Fruit fly (Drosophila melanogaster) whole organism, embryonic: ENCODE data around the gene CG32650.

ENCODE experiments used
- CG10462 ChIP-seq: fragments of 200-800 bp; sonication (Bioruptor generic); optimal IDR thresholded peaks from 2 replicates; lab custom pipeline; 2016; ENCODE audit warnings: missing biosample characterization, missing genetic modification characterization
- CG10959 ChIP-seq: fragments of 200-800 bp; sonication (Bioruptor generic); IDR thresholded peaks from 2 replicates; pipeline ENCODE4 v1.3.6; 2022; ENCODE audit warnings: missing biosample characterization, missing genetic modification characterization
- CG12769 ChIP-seq: fragments of 200-800 bp; sonication (Bioruptor generic); optimal IDR thresholded peaks from 2 replicates; lab custom pipeline; 2019; ENCODE audit warnings: missing biosample characterization, mild to moderate bottlenecking, missing genetic modification characterization, moderate library complexity
- CG14860 ChIP-seq: fragments of 200-800 bp; sonication (Bioruptor generic); IDR thresholded peaks from 3 replicates; pipeline ENCODE4 v1.3.6; 2022; ENCODE audit warnings: missing biosample characterization, missing genetic modification characterization; ENCODE audit not compliant: partially characterized antibody
- CG1647 ChIP-seq: fragments of 200-800 bp; sonication (Bioruptor generic); optimal IDR thresholded peaks from 3 replicates; lab custom pipeline; 2016; ENCODE audit warnings: missing biosample characterization, missing genetic modification characterization
- CG17361 ChIP-seq: fragments of 200-800 bp; sonication (Bioruptor generic); IDR thresholded peaks from 3 replicates; pipeline ENCODE4 v1.3.6; 2022; ENCODE audit warnings: missing biosample characterization, missing genetic modification characterization
- CG17385 ChIP-seq: fragments of 200-800 bp; sonication (Bioruptor generic); optimal IDR thresholded peaks from 3 replicates; lab custom pipeline; 2018; ENCODE audit warnings: missing biosample characterization, mild to moderate bottlenecking, missing genetic modification characterization
- CG17912 ChIP-seq: fragments of 200-800 bp; sonication (Bioruptor generic); optimal IDR thresholded peaks from 2 replicates; lab custom pipeline; 2018; ENCODE audit warnings: missing biosample characterization, mild to moderate bottlenecking, missing genetic modification characterization
- CG1792 ChIP-seq: fragments of 200-800 bp; sonication (Bioruptor generic); optimal IDR thresholded peaks from 2 replicates; lab custom pipeline; 2016; ENCODE audit warnings: missing biosample characterization, missing genetic modification characterization
- CG30431 ChIP-seq: fragments of 200-800 bp; sonication (Bioruptor generic); optimal IDR thresholded peaks from 2 replicates; lab custom pipeline; 2017; ENCODE audit warnings: missing biosample characterization, missing genetic modification characterization
- CG34224 ChIP-seq: fragments of 200-800 bp; sonication (Bioruptor generic); IDR thresholded peaks from 3 replicates; pipeline ENCODE4 v1.3.6; 2022; ENCODE audit warnings: missing biosample characterization, missing genetic modification characterization; ENCODE audit not compliant: partially characterized antibody
- CG34422 ChIP-seq: fragments of 200-800 bp; sonication (Bioruptor generic); IDR thresholded peaks from 3 replicates; pipeline ENCODE4 v1.3.6; 2022; ENCODE audit warnings: missing biosample characterization, missing genetic modification characterization
- CG3838 ChIP-seq: fragments of 200-800 bp; sonication (Bioruptor generic); optimal IDR thresholded peaks from 3 replicates; lab custom pipeline; 2016; ENCODE audit warnings: missing biosample characterization, missing genetic modification characterization
- CG43689 ChIP-seq: fragments of 200-800 bp; sonication (Bioruptor generic); IDR thresholded peaks from 2 replicates; pipeline ENCODE4 v1.3.6; 2022; ENCODE audit warnings: missing biosample characterization, missing genetic modification characterization
- CG4730 ChIP-seq: fragments of 200-800 bp; sonication (Bioruptor generic); IDR thresholded peaks from 2 replicates; pipeline ENCODE4 v1.3.6; 2022; ENCODE audit warnings: missing biosample characterization, missing genetic modification characterization
- CG7271 ChIP-seq: fragments of 200-800 bp; sonication (Bioruptor generic); optimal IDR thresholded peaks from 2 replicates; lab custom pipeline; 2018; ENCODE audit warnings: missing biosample characterization, mild to moderate bottlenecking, missing genetic modification characterization, moderate library complexity
- CG7357 ChIP-seq: fragments of 200-800 bp; sonication (Bioruptor generic); IDR thresholded peaks from 3 replicates; pipeline ENCODE4 v1.3.6; 2022; ENCODE audit warnings: missing biosample characterization, missing genetic modification characterization
- CG8924 ChIP-seq: fragments of 200-800 bp; optimal IDR thresholded peaks from 3 replicates; lab custom pipeline; 2019; ENCODE audit warnings: missing biosample characterization, mild to moderate bottlenecking, missing genetic modification characterization, moderate library complexity
- CG9437 ChIP-seq: fragments of 200-800 bp; sonication (Bioruptor generic); optimal IDR thresholded peaks from 2 replicates; lab custom pipeline; 2018; ENCODE audit warnings: missing biosample characterization, mild to moderate bottlenecking, missing genetic modification characterization
- CrebB ChIP-seq: fragments of 200-800 bp; sonication (Bioruptor generic); optimal IDR thresholded peaks from 3 replicates; lab custom pipeline; 2018; ENCODE audit warnings: missing biosample characterization, mild to moderate bottlenecking, missing genetic modification characterization
- Dbx ChIP-seq: fragments of 200-800 bp; sonication (Bioruptor generic); IDR thresholded peaks from 3 replicates; pipeline ENCODE4 v1.3.6; 2022; ENCODE audit warnings: missing biosample characterization, missing genetic modification characterization
- Dll ChIP-seq: fragments of 200-800 bp; sonication (Bioruptor generic); IDR thresholded peaks from 4 replicates; pipeline ENCODE4 v1.3.6; 2022; ENCODE audit warnings: missing biosample characterization, missing genetic modification characterization; ENCODE audit not compliant: partially characterized antibody
- Dref ChIP-seq: fragments of 200-800 bp; sonication (Bioruptor generic); IDR thresholded peaks from 2 replicates; pipeline ENCODE4 v1.3.6; 2022; ENCODE audit warnings: missing biosample characterization, missing genetic modification characterization
- E2f2 ChIP-seq: fragments of 200-800 bp; sonication (Bioruptor generic); IDR thresholded peaks from 2 replicates; pipeline ENCODE4 v1.3.6; 2022; ENCODE audit warnings: missing biosample characterization, missing genetic modification characterization
- Hmr ChIP-seq: fragments of 200-800 bp; sonication (Bioruptor generic); optimal IDR thresholded peaks from 3 replicates; lab custom pipeline; 2017; ENCODE audit warnings: mild to moderate bottlenecking, missing biosample characterization, missing genetic modification reagents, missing genetic modification characterization
- Myb ChIP-seq: fragments of 200-800 bp; sonication (Bioruptor generic); optimal IDR thresholded peaks from 2 replicates; lab custom pipeline; 2016; ENCODE audit warnings: missing biosample characterization, missing genetic modification characterization
- NC2α ChIP-seq: fragments of 200-800 bp; sonication (Bioruptor generic); optimal IDR thresholded peaks from 2 replicates; lab custom pipeline; 2016; ENCODE audit warnings: missing biosample characterization, missing genetic modification characterization
- NK7.1 ChIP-seq: fragments of 200-800 bp; sonication (Bioruptor generic); optimal IDR thresholded peaks from 3 replicates; lab custom pipeline; 2016; ENCODE audit warnings: missing biosample characterization, missing genetic modification characterization
- Ptx1 ChIP-seq: fragments of 200-800 bp; sonication (Bioruptor generic); IDR thresholded peaks from 2 replicates; pipeline ENCODE4 v1.3.6; 2022; ENCODE audit warnings: missing biosample characterization, missing genetic modification characterization
- Taf1 ChIP-seq: fragments of 200-800 bp; sonication (Bioruptor generic); IDR thresholded peaks from 2 replicates; pipeline ENCODE4 v1.3.6; 2022; ENCODE audit warnings: missing biosample characterization, missing genetic modification characterization
- Usf ChIP-seq: fragments of 200-800 bp; sonication (Bioruptor generic); optimal IDR thresholded peaks from 2 replicates; lab custom pipeline; 2017; ENCODE audit warnings: missing genotype, missing biosample characterization, missing genetic modification characterization
- ab ChIP-seq: fragments of 200-800 bp; sonication (Bioruptor generic); optimal IDR thresholded peaks from 2 replicates; lab custom pipeline; 2016; ENCODE audit warnings: missing biosample characterization, missing genetic modification characterization
- az2 ChIP-seq: fragments of 200-800 bp; sonication (Bioruptor generic); optimal IDR thresholded peaks from 3 replicates; lab custom pipeline; 2016; ENCODE audit warnings: missing biosample characterization, missing genetic modification characterization
- da ChIP-seq: fragments of 200-800 bp; sonication (Bioruptor generic); optimal IDR thresholded peaks from 2 replicates; lab custom pipeline; 2016; ENCODE audit warnings: missing biosample characterization, missing genetic modification characterization
- dmrt11E ChIP-seq: fragments of 200-800 bp; sonication (Bioruptor generic); optimal IDR thresholded peaks from 3 replicates; lab custom pipeline; 2018; ENCODE audit warnings: missing biosample characterization, mild to moderate bottlenecking, missing genetic modification characterization, moderate library complexity
- exex ChIP-seq: fragments of 200-800 bp; sonication (Bioruptor generic); optimal IDR thresholded peaks from 4 replicates; lab custom pipeline; 2018; ENCODE audit warnings: missing biosample characterization, mild to moderate bottlenecking, missing genetic modification characterization, moderate library complexity
- gfzf ChIP-seq: fragments of 200-800 bp; sonication (Bioruptor generic); optimal IDR thresholded peaks from 2 replicates; lab custom pipeline; 2016; ENCODE audit warnings: missing biosample characterization, mild to moderate bottlenecking, missing genetic modification characterization, moderate library complexity
- hb ChIP-seq: fragments of 200-800 bp; sonication (Bioruptor generic); IDR thresholded peaks from 3 replicates; pipeline ENCODE4 v1.3.6; 2022; ENCODE audit warnings: missing biosample characterization, missing genetic modification characterization; ENCODE audit not compliant: partially characterized antibody
- hth ChIP-seq: fragments of >200 bp; optimal IDR thresholded peaks from 2 replicates; lab custom pipeline; 2017; ENCODE audit warnings: inconsistent platforms
- kah ChIP-seq: fragments of 200-800 bp; sonication (Bioruptor generic); optimal IDR thresholded peaks from 2 replicates; lab custom pipeline; 2018; ENCODE audit warnings: missing biosample characterization, mild to moderate bottlenecking, missing genetic modification characterization
- mirr ChIP-seq: fragments of 200-800 bp; sonication (Bioruptor generic); optimal IDR thresholded peaks from 3 replicates; lab custom pipeline; 2018; ENCODE audit warnings: missing biosample characterization, mild to moderate bottlenecking, missing genetic modification characterization
- mld ChIP-seq: fragments of 200-800 bp; sonication (Bioruptor generic); IDR thresholded peaks from 3 replicates; pipeline ENCODE4 v1.3.6; 2022; ENCODE audit warnings: missing biosample characterization, missing genetic modification characterization; ENCODE audit not compliant: partially characterized antibody
- seq ChIP-seq: fragments of 200-800 bp; sonication (Bioruptor generic); IDR thresholded peaks from 2 replicates; pipeline ENCODE4 v1.3.6; 2022; ENCODE audit warnings: missing biosample characterization, missing genetic modification characterization
- sim ChIP-seq: fragments of 200-800 bp; sonication (Bioruptor generic); IDR thresholded peaks from 2 replicates; pipeline ENCODE4 v1.3.6; 2022; ENCODE audit warnings: missing biosample characterization, missing genetic modification characterization
- sna ChIP-seq: fragments of 200-800 bp; sonication (Bioruptor generic); IDR thresholded peaks from 2 replicates; pipeline ENCODE4 v1.3.6; 2022; ENCODE audit warnings: missing biosample characterization, missing genetic modification characterization; ENCODE audit not compliant: partially characterized antibody
- stwl ChIP-seq: fragments of 200-800 bp; sonication (Bioruptor generic); optimal IDR thresholded peaks from 3 replicates; lab custom pipeline; 2018; ENCODE audit warnings: missing biosample characterization, mild to moderate bottlenecking, missing genetic modification characterization, moderate library complexity
- tna ChIP-seq: fragments of 200-800 bp; sonication (Bioruptor generic); IDR thresholded peaks from 2 replicates; pipeline ENCODE4 v1.3.6; 2022; ENCODE audit warnings: missing biosample characterization, missing genetic modification characterization; ENCODE audit not compliant: partially characterized antibody
- unc-4 ChIP-seq: fragments of 200-800 bp; sonication (Bioruptor generic); IDR thresholded peaks from 2 replicates; pipeline ENCODE4 v1.3.6; 2022; ENCODE audit warnings: missing biosample characterization, missing genetic modification characterization; ENCODE audit not compliant: partially characterized antibody
- vnd ChIP-seq: fragments of 200-800 bp; sonication (Bioruptor generic); IDR thresholded peaks from 3 replicates; pipeline ENCODE4 v1.3.6; 2022; ENCODE audit warnings: missing biosample characterization, missing genetic modification characterization; ENCODE audit not compliant: partially characterized antibody

CG32650 gene

dm6 chrX:12905901-12906689 is 7.6 kb upstream of the CG32650 start, which contains the start of gene CG4404 (continued):
- no peak for TF ChIP-seq unc-4 (GFP tag; lab: Robert Waterston, UW)
- peak; percentile 24; the same call in 1 of the 2 replicates for TF ChIP-seq sna
- no peak for TF ChIP-seq CG9437
- TF ChIP-seq CG10462 (GFP tag; lab: Kevin White, UChicago): no peak
- no peak for TF ChIP-seq CrebB (tag; lab: Kevin White, UChicago)
- peak; percentile 19 for TF ChIP-seq Myb (GFP tag; lab: Kevin White, UChicago)
- no peak for TF ChIP-seq sim (GFP tag; lab: Robert Waterston, UW)
- no peak for TF ChIP-seq CG34224 (GFP tag; lab: Robert Waterston, UW)
- TF ChIP-seq kah (GFP tag; lab: Kevin White, UChicago): no peak
- no peak for TF ChIP-seq CG17912 (GFP tag; lab: Kevin White, UChicago)
- TF ChIP-seq CG10959: no peak
- peak; percentile 42; the same call in 1 of the 3 replicates for TF ChIP-seq mld (GFP tag; lab: Robert Waterston, UW)
- peak; percentile 38; the same call in 1 of the 4 replicates for TF ChIP-seq Dll (GFP tag; lab: Robert Waterston, UW)
- TF ChIP-seq CG12769 (tag; lab: Kevin White, UChicago): no peak
- no peak for TF ChIP-seq exex
- no peak for TF ChIP-seq Usf (GFP tag; lab: Kevin White, UChicago)
- no peak for TF ChIP-seq CG43689 (GFP tag; lab: Robert Waterston, UW)
- peak; percentile 7; the same call in 1 of the 3 replicates for TF ChIP-seq CG14860
- TF ChIP-seq seq (GFP tag; lab: Robert Waterston, UW): no peak
- TF ChIP-seq ab (GFP tag; lab: Kevin White, UChicago): no peak
- no peak for TF ChIP-seq az2
- TF ChIP-seq vnd: 0 out of 3 replicates have a peak, but pooled peaks have one; percentile 24
- TF ChIP-seq Dref (GFP tag; lab: Robert Waterston, UW): peak; percentile 57
- TF ChIP-seq CG1792 (GFP tag; lab: Kevin White, UChicago): no peak
- TF ChIP-seq E2f2: 0 out of 2 replicates have a peak, but pooled peaks have one; percentile 11
- 0 out of 2 replicates have a peak, but pooled peaks have one; percentile 14 for TF ChIP-seq Ptx1
- no peak for TF ChIP-seq NK7.1 (GFP tag; lab: Kevin White, UChicago)
- no peak for TF ChIP-seq Hmr (GFP tag; lab: Kevin White, UChicago)
- TF ChIP-seq hth (lab: Kevin White, UChicago): no peak
- TF ChIP-seq hb (GFP tag; lab: Robert Waterston, UW): peak; percentile 52; the same call in 1 of the 3 replicates
- no peak for TF ChIP-seq da (GFP tag; lab: Kevin White, UChicago)
- no peak for TF ChIP-seq NC2α
- 0 out of 2 replicates have a peak, but pooled peaks have one; percentile 43 for TF ChIP-seq tna (GFP tag; lab: Robert Waterston, UW)
- TF ChIP-seq Taf1 (GFP tag; lab: Robert Waterston, UW): no peak
- TF ChIP-seq gfzf: no peak
- no peak for TF ChIP-seq CG34422 (GFP tag; lab: Robert Waterston, UW)
- no peak for TF ChIP-seq CG17385 (GFP tag; lab: Kevin White, UChicago)
- TF ChIP-seq CG7357 (GFP tag; lab: Robert Waterston, UW): no peak
- peak; percentile 20 for TF ChIP-seq stwl (tag; lab: Kevin White, UChicago)
- no peak for TF ChIP-seq Dbx
- no peak for TF ChIP-seq CG4730 (GFP tag; lab: Robert Waterston, UW)
- TF ChIP-seq CG8924 (tag; lab: Kevin White, UChicago): no peak
- TF ChIP-seq CG30431 (GFP tag; lab: Kevin White, UChicago): no peak
- TF ChIP-seq CG17361 (GFP tag; lab: Robert Waterston, UW): no peak
- no peak for TF ChIP-seq CG3838 (GFP tag; lab: Kevin White, UChicago)
- no peak for TF ChIP-seq CG7271 (tag; lab: Kevin White, UChicago)
- no peak for TF ChIP-seq dmrt11E (tag; lab: Kevin White, UChicago)
- TF ChIP-seq mirr (GFP tag; lab: Kevin White, UChicago): no peak
- TF ChIP-seq CG1647 (GFP tag; lab: Kevin White, UChicago): no peak
